Fruit fly (Drosophila melanogaster) whole organism, prepupa: ENCODE measurements around the gene Srrm1.

Experiments used
- CG11294 ChIP-seq: fragments of 200-800 bp; sonication (Bioruptor generic); IDR thresholded peaks from 2 replicates; pipeline ENCODE4 v1.3.6; 2022; ENCODE audit warnings: missing biosample characterization, missing genetic modification characterization
- CG11762 ChIP-seq: fragments of 200-800 bp; sonication (Bioruptor generic); optimal IDR thresholded peaks from 3 replicates; lab custom pipeline; 2016; ENCODE audit warnings: missing biosample characterization, missing genetic modification characterization; ENCODE audit not compliant: insufficient read depth
- CG3032 ChIP-seq: fragments of 200-800 bp; optimal IDR thresholded peaks from 2 replicates; lab custom pipeline; 2019; ENCODE audit warnings: missing biosample characterization, mild to moderate bottlenecking, missing genetic modification characterization, moderate library complexity
- CG3919 ChIP-seq: fragments of 200-800 bp; sonication (Bioruptor generic); optimal IDR thresholded peaks from 3 replicates; lab custom pipeline; 2016; ENCODE audit warnings: missing biosample characterization, missing genetic modification characterization
- CG8119 ChIP-seq: fragments of 200-800 bp; sonication (Bioruptor generic); IDR thresholded peaks from 3 replicates; pipeline ENCODE4 v1.3.6; 2022; ENCODE audit warnings: missing biosample characterization, missing genetic modification characterization
- CG8319 ChIP-seq: fragments of 200-800 bp; sonication (Bioruptor generic); optimal IDR thresholded peaks from 3 replicates; lab custom pipeline; 2016; ENCODE audit warnings: missing biosample characterization, missing genetic modification characterization
- dsx ChIP-seq: fragments of 200-800 bp; optimal IDR thresholded peaks from 3 replicates; lab custom pipeline; 2019; ENCODE audit warnings: missing biosample characterization, mild to moderate bottlenecking, missing genetic modification characterization, moderate library complexity; ENCODE audit not compliant: poor library complexity, severe bottlenecking
- ss ChIP-seq, 2 experiments: fragments of 200-800 bp; sonication (Bioruptor generic); optimal IDR thresholded peaks; 2 replicates in 1 of 2; 3 replicates in 1 of 2; lab custom pipeline; 2017 to 2018; ENCODE audit warnings: mild to moderate bottlenecking in 2 of 2, missing biosample characterization in 2 of 2, missing genetic modification characterization in 2 of 2, moderate library complexity in 1 of 2
- vri ChIP-seq: fragments of 200-800 bp; sonication (Bioruptor generic); optimal IDR thresholded peaks from 3 replicates; lab custom pipeline; 2016; ENCODE audit warnings: missing biosample characterization, mild to moderate bottlenecking, missing genetic modification characterization

DNA sequence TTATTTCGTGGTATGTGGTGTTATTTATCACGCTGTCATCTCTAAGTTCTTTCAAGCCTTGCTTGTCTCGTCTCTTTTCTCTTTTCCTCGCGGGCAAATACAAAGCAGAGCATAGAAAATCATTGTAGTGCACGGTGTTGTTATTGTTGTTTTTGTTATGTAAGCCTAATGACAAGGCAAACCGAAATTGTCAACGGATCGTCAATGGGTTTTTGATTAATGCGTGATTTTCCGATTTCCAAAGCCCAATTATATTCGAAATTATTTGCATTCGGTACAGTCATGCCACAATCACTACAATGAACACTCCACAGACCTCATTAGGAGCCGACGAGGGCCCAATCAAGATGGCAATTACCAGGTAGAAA is 3.7 kb upstream of the Srrm1 start:
- TF ChIP-seq dsx (GFP tag; lab: Kevin White, UChicago) (no peak), vri (GFP tag; lab: Kevin White, UChicago) (no peak), CG8119 (no peak), ss (GFP tag; optimal IDR thresholded peaks at IDR 0.05; lab: Kevin White, UChicago) (no peak), CG3032 (tag; lab: Kevin White, UChicago) (no peak), CG8319 (no peak), CG11762 (GFP tag; lab: Kevin White, UChicago) (no peak), CG11294 (GFP tag; lab: Robert Waterston, UW) (no peak), CG3919 (GFP tag; lab: Kevin White, UChicago) (no peak)
